Fruit fly (Drosophila melanogaster) whole organism, embryonic: Measurements from ENCODE around the gene CG17764.

Source experiments
- Abd-B ChIP-seq: fragments of 200-800 bp; sonication (Bioruptor generic); optimal IDR thresholded peaks from 2 replicates; lab custom pipeline; 2018; ENCODE audit warnings: missing biosample characterization, mild to moderate bottlenecking, missing genetic modification characterization, moderate library complexity
- Asciz ChIP-seq: fragments of 200-800 bp; sonication (Bioruptor generic); optimal IDR thresholded peaks from 2 replicates; lab custom pipeline; 2017; ENCODE audit warnings: missing biosample characterization, mild to moderate bottlenecking, missing genetic modification characterization, missing genetic modification reagents
- Blimp-1 ChIP-seq: fragments of 200-800 bp; sonication (Bioruptor generic); optimal IDR thresholded peaks from 3 replicates; lab custom pipeline; 2018; ENCODE audit warnings: missing biosample characterization, missing genetic modification characterization, mild to moderate bottlenecking, moderate library complexity, missing genetic modification reagents
- CG11504 ChIP-seq: fragments of 200-800 bp; sonication (Bioruptor generic); optimal IDR thresholded peaks from 3 replicates; lab custom pipeline; 2019; ENCODE audit warnings: missing biosample characterization, mild to moderate bottlenecking, missing genetic modification characterization, moderate library complexity
- CG13287 ChIP-seq: fragments of 200-800 bp; sonication (Bioruptor generic); IDR thresholded peaks from 2 replicates; pipeline ENCODE4 v1.3.6; 2022; ENCODE audit warnings: missing biosample characterization, missing genetic modification characterization; ENCODE audit not compliant: partially characterized antibody
- CG13424 ChIP-seq: fragments of 200-800 bp; sonication (Bioruptor generic); optimal IDR thresholded peaks from 2 replicates; lab custom pipeline; 2019; ENCODE audit warnings: missing biosample characterization, mild to moderate bottlenecking, missing genetic modification characterization, moderate library complexity
- CG13775 ChIP-seq: fragments of 200-800 bp; sonication (Bioruptor generic); optimal IDR thresholded peaks from 3 replicates; lab custom pipeline; 2017; ENCODE audit warnings: missing biosample characterization, mild to moderate bottlenecking, missing genetic modification characterization
- CG15479 ChIP-seq: fragments of 200-800 bp; sonication (Bioruptor generic); optimal IDR thresholded peaks from 3 replicates; lab custom pipeline; 2019; ENCODE audit warnings: missing biosample characterization, mild to moderate bottlenecking, missing genetic modification characterization, moderate library complexity
- CG1647 ChIP-seq: fragments of 200-800 bp; sonication (Bioruptor generic); optimal IDR thresholded peaks from 3 replicates; lab custom pipeline; 2016; ENCODE audit warnings: missing biosample characterization, missing genetic modification characterization
- CG2120 ChIP-seq: fragments of 200-800 bp; sonication (Bioruptor generic); optimal IDR thresholded peaks from 3 replicates; lab custom pipeline; 2016; ENCODE audit warnings: missing biosample characterization, missing genetic modification characterization
- CG2889 ChIP-seq: fragments of 200-800 bp; sonication (Bioruptor generic); IDR thresholded peaks from 3 replicates; pipeline ENCODE4 v1.3.6; 2022; ENCODE audit warnings: missing biosample characterization, missing genetic modification characterization
- CG30403 ChIP-seq: fragments of 200-800 bp; sonication (Bioruptor generic); optimal IDR thresholded peaks from 3 replicates; lab custom pipeline; 2016; ENCODE audit warnings: missing biosample characterization, missing genetic modification characterization
- CG31365 ChIP-seq: fragments of 200-800 bp; sonication (Bioruptor generic); optimal IDR thresholded peaks from 2 replicates; lab custom pipeline; 2018; ENCODE audit warnings: missing biosample characterization, mild to moderate bottlenecking, missing genetic modification characterization
- CG31441 ChIP-seq: fragments of 200-800 bp; sonication (Bioruptor generic); IDR thresholded peaks from 2 replicates; pipeline ENCODE4 v1.3.6; 2022; ENCODE audit warnings: missing biosample characterization, missing genetic modification characterization
- CG32532 ChIP-seq: fragments of 200-800 bp; sonication (Bioruptor generic); IDR thresholded peaks from 2 replicates; pipeline ENCODE4 v1.3.6; 2022; ENCODE audit warnings: missing biosample characterization, missing genetic modification characterization
- CG42726 ChIP-seq: fragments of 200-800 bp; sonication (Bioruptor generic); IDR thresholded peaks from 2 replicates; pipeline ENCODE4 v1.3.6; 2022; ENCODE audit warnings: missing biosample characterization, missing genetic modification characterization; ENCODE audit not compliant: partially characterized antibody
- CG43689 ChIP-seq: fragments of 200-800 bp; sonication (Bioruptor generic); IDR thresholded peaks from 2 replicates; pipeline ENCODE4 v1.3.6; 2022; ENCODE audit warnings: missing biosample characterization, missing genetic modification characterization
- CG5953 ChIP-seq: fragments of 200-800 bp; sonication (Bioruptor generic); IDR thresholded peaks from 2 replicates; pipeline ENCODE4 v1.3.6; 2022; ENCODE audit warnings: missing biosample characterization, missing genetic modification characterization
- CG6813 ChIP-seq: fragments of 200-800 bp; sonication (Bioruptor generic); optimal IDR thresholded peaks from 2 replicates; lab custom pipeline; 2017; ENCODE audit warnings: missing biosample characterization, missing genetic modification characterization, mild to moderate bottlenecking, moderate library complexity, missing genetic modification reagents
- CG7372 ChIP-seq: fragments of 200-800 bp; sonication (Bioruptor generic); IDR thresholded peaks from 2 replicates; pipeline ENCODE4 v1.3.6; 2022; ENCODE audit warnings: missing biosample characterization, missing genetic modification characterization
- CG7786 ChIP-seq: fragments of 200-800 bp; sonication (Bioruptor generic); optimal IDR thresholded peaks from 2 replicates; lab custom pipeline; 2016; ENCODE audit warnings: missing biosample characterization, missing genetic modification characterization
- CG9727 ChIP-seq: fragments of 200-800 bp; sonication (Bioruptor generic); optimal IDR thresholded peaks from 3 replicates; lab custom pipeline; 2017; ENCODE audit warnings: missing biosample characterization, mild to moderate bottlenecking, missing genetic modification characterization
- D19A ChIP-seq: fragments of 200-800 bp; optimal IDR thresholded peaks from 3 replicates; lab custom pipeline; 2019; ENCODE audit warnings: missing biosample characterization, mild to moderate bottlenecking, missing genetic modification characterization, moderate library complexity
- D19B ChIP-seq: fragments of 200-800 bp; sonication (Bioruptor generic); optimal IDR thresholded peaks from 2 replicates; lab custom pipeline; 2017; ENCODE audit warnings: missing biosample characterization, mild to moderate bottlenecking, missing genetic modification characterization
- Dref ChIP-seq: fragments of 200-800 bp; sonication (Bioruptor generic); IDR thresholded peaks from 2 replicates; pipeline ENCODE4 v1.3.6; 2022; ENCODE audit warnings: missing biosample characterization, missing genetic modification characterization
- Drgx ChIP-seq: fragments of 200-800 bp; sonication (Bioruptor generic); IDR thresholded peaks from 2 replicates; pipeline ENCODE4 v1.3.6; 2022; ENCODE audit warnings: missing biosample characterization, missing genetic modification characterization
- HLH3B ChIP-seq: fragments of 200-800 bp; sonication (Bioruptor generic); IDR thresholded peaks from 2 replicates; pipeline ENCODE4 v1.3.6; 2022; ENCODE audit warnings: missing biosample characterization, missing genetic modification characterization
- MTF-1 ChIP-seq: fragments of 200-800 bp; sonication (Bioruptor generic); optimal IDR thresholded peaks from 2 replicates; lab custom pipeline; 2018; ENCODE audit warnings: missing biosample characterization, mild to moderate bottlenecking, missing genetic modification characterization, borderline replicate concordance
- NfI ChIP-seq: fragments of 200-800 bp; sonication (Bioruptor generic); optimal IDR thresholded peaks from 3 replicates; lab custom pipeline; 2018; ENCODE audit warnings: missing biosample characterization, mild to moderate bottlenecking, missing genetic modification characterization, moderate library complexity
- PHDP ChIP-seq: fragments of 200-800 bp; sonication (Bioruptor generic); optimal IDR thresholded peaks from 3 replicates; lab custom pipeline; 2018; ENCODE audit warnings: missing biosample characterization, mild to moderate bottlenecking, missing genetic modification characterization, moderate library complexity
- Rfx ChIP-seq: fragments of 200-800 bp; sonication (Bioruptor generic); IDR thresholded peaks from 2 replicates; pipeline ENCODE4 v1.3.6; 2022; ENCODE audit warnings: missing biosample characterization, missing genetic modification characterization
- Sox100B ChIP-seq: fragments of 200-800 bp; sonication (Bioruptor generic); optimal IDR thresholded peaks from 3 replicates; lab custom pipeline; 2018; ENCODE audit warnings: missing biosample characterization, mild to moderate bottlenecking, missing genetic modification characterization
- Sox102F ChIP-seq: fragments of 200-800 bp; sonication (Bioruptor generic); optimal IDR thresholded peaks from 2 replicates; lab custom pipeline; 2018; ENCODE audit warnings: missing biosample characterization, mild to moderate bottlenecking, missing genetic modification characterization, moderate library complexity
- bigmax ChIP-seq: fragments of 200-800 bp; sonication (Bioruptor generic); optimal IDR thresholded peaks from 2 replicates; lab custom pipeline; 2018; ENCODE audit warnings: missing biosample characterization, mild to moderate bottlenecking, missing genetic modification characterization
- dpn ChIP-seq, 2 experiments: fragments of 200-800 bp; sonication (Bioruptor generic); optimal IDR thresholded peaks; 3 replicates each; lab custom pipeline; 2016; ENCODE audit warnings: missing biosample characterization in 2 of 2, missing genetic modification characterization in 2 of 2
- fd3F ChIP-seq: fragments of 200-800 bp; sonication (Bioruptor generic); optimal IDR thresholded peaks from 2 replicates; lab custom pipeline; 2018; ENCODE audit warnings: missing biosample characterization, mild to moderate bottlenecking, missing genetic modification characterization, moderate library complexity
- gem ChIP-seq: fragments of 200-800 bp; sonication (Bioruptor generic); optimal IDR thresholded peaks from 2 replicates; lab custom pipeline; 2019; ENCODE audit warnings: missing biosample characterization, mild to moderate bottlenecking, missing genetic modification characterization, moderate library complexity
- grau ChIP-seq: fragments of 200-800 bp; optimal IDR thresholded peaks from 3 replicates; lab custom pipeline; 2019; ENCODE audit warnings: missing biosample characterization, mild to moderate bottlenecking, missing genetic modification characterization, moderate library complexity
- hbn ChIP-seq: fragments of 200-800 bp; sonication (Bioruptor generic); IDR thresholded peaks from 2 replicates; pipeline ENCODE4 v1.3.6; 2022; ENCODE audit warnings: missing biosample characterization, missing genetic modification characterization; ENCODE audit not compliant: partially characterized antibody
- kni ChIP-seq: fragments of 200-800 bp; sonication (Bioruptor generic); optimal IDR thresholded peaks from 3 replicates; lab custom pipeline; 2017; ENCODE audit warnings: mild to moderate bottlenecking, missing biosample characterization, missing genetic modification reagents, missing genetic modification characterization
- lbe ChIP-seq: fragments of 200-800 bp; sonication (Bioruptor generic); optimal IDR thresholded peaks from 2 replicates; lab custom pipeline; 2016; ENCODE audit warnings: missing biosample characterization, mild to moderate bottlenecking, missing genetic modification characterization
- nom ChIP-seq: fragments of 200-800 bp; sonication (Bioruptor generic); optimal IDR thresholded peaks from 2 replicates; lab custom pipeline; 2017; ENCODE audit warnings: missing biosample characterization, missing genetic modification characterization, mild to moderate bottlenecking, moderate library complexity, missing genetic modification reagents
- onecut ChIP-seq: fragments of 200-800 bp; sonication (Bioruptor generic); IDR thresholded peaks from 2 replicates; pipeline ENCODE4 v1.3.6; 2022; ENCODE audit warnings: missing biosample characterization, missing genetic modification characterization
- pb ChIP-seq: fragments of 200-800 bp; sonication (Bioruptor generic); optimal IDR thresholded peaks from 3 replicates; lab custom pipeline; 2016; ENCODE audit warnings: missing biosample characterization, missing genetic modification characterization
- psq ChIP-seq: fragments of 200-800 bp; sonication (Bioruptor generic); optimal IDR thresholded peaks from 2 replicates; lab custom pipeline; 2017; ENCODE audit warnings: missing biosample characterization, missing genetic modification characterization
- pzg ChIP-seq: fragments of 200-800 bp; sonication (Bioruptor generic); optimal IDR thresholded peaks from 3 replicates; lab custom pipeline; 2018; ENCODE audit warnings: missing biosample characterization, mild to moderate bottlenecking, missing genetic modification characterization, moderate library complexity
- row ChIP-seq: fragments of 200-800 bp; sonication (Bioruptor generic); IDR thresholded peaks from 3 replicates; pipeline ENCODE4 v1.3.6; 2022; ENCODE audit warnings: missing biosample characterization, missing genetic modification characterization
- stc ChIP-seq: fragments of 200-800 bp; sonication (Bioruptor generic); IDR thresholded peaks from 2 replicates; pipeline ENCODE4 v1.3.6; 2022; ENCODE audit warnings: missing biosample characterization, missing genetic modification characterization
- unc-4 ChIP-seq: fragments of 200-800 bp; sonication (Bioruptor generic); IDR thresholded peaks from 2 replicates; pipeline ENCODE4 v1.3.6; 2022; ENCODE audit warnings: missing biosample characterization, missing genetic modification characterization; ENCODE audit not compliant: partially characterized antibody
- yki ChIP-seq: fragments of >200 bp; optimal IDR thresholded peaks from 3 replicates; lab custom pipeline; 2018

The CG17764 gene

dm6 chrX:5336722-5337121, 29.5 kb upstream of the CG17764 start (continued):
- no peak for TF ChIP-seq CG6813
- peak; percentile 27 for TF ChIP-seq fd3F
- no peak for TF ChIP-seq stc (GFP tag; lab: Robert Waterston, UW)
- TF ChIP-seq CG13424, result peak; percentile 52
- TF ChIP-seq hbn, result no peak
- TF ChIP-seq yki, result no peak
- TF ChIP-seq grau (tag; lab: Kevin White, UChicago), result peak; percentile 64
- TF ChIP-seq CG7786 (GFP tag; lab: Kevin White, UChicago), result no peak
- TF ChIP-seq psq (GFP tag; lab: Kevin White, UChicago), result no peak
- TF ChIP-seq Blimp-1 (GFP tag; lab: Kevin White, UChicago), result peak; percentile 5
- no peak for TF ChIP-seq CG43689 (GFP tag; lab: Robert Waterston, UW)
- peak; percentile 63 for TF ChIP-seq Sox100B (GFP tag; lab: Kevin White, UChicago)
- no peak for TF ChIP-seq lbe (GFP tag; lab: Kevin White, UChicago)
- TF ChIP-seq onecut (GFP tag; lab: Robert Waterston, UW), result 0 out of 2 replicates have a peak, but pooled peaks have one; percentile 27
- TF ChIP-seq Dref, result no peak
- TF ChIP-seq Sox102F (GFP tag; lab: Kevin White, UChicago), result peak; percentile 63
- no peak for TF ChIP-seq unc-4 (GFP tag; lab: Robert Waterston, UW)
- TF ChIP-seq Drgx, result peak; percentile 50; the same call in 1 of the 2 replicates
- TF ChIP-seq nom (GFP tag; lab: Kevin White, UChicago), result no peak
- TF ChIP-seq row (GFP tag; lab: Robert Waterston, UW), result peak; percentile 47; the same call in 2 of the 3 replicates
- peak; percentile 60 for TF ChIP-seq PHDP (tag; lab: Kevin White, UChicago)
- TF ChIP-seq CG7372 (GFP tag; lab: Robert Waterston, UW), result no peak
- TF ChIP-seq CG11504 (tag; lab: Kevin White, UChicago), result peak; percentile 71
- TF ChIP-seq HLH3B (GFP tag; lab: Robert Waterston, UW), result 0 out of 2 replicates have a peak, but pooled peaks have one; percentile 38
- TF ChIP-seq Asciz (GFP tag; lab: Kevin White, UChicago), result peak; percentile 31
- peak; percentile 32; the same call in 1 of the 2 replicates for TF ChIP-seq CG32532 (GFP tag; lab: Robert Waterston, UW)
- TF ChIP-seq NfI (GFP tag; lab: Kevin White, UChicago), result peak; percentile 42
- TF ChIP-seq CG13287, result no peak
- TF ChIP-seq pb (GFP tag; lab: Kevin White, UChicago), result no peak
- TF ChIP-seq CG31441, result peak; percentile 48; the same call in 1 of the 2 replicates
- TF ChIP-seq CG2120 (GFP tag; lab: Kevin White, UChicago), result peak; percentile 70
- no peak for TF ChIP-seq kni (GFP tag; lab: Kevin White, UChicago)
- no peak for TF ChIP-seq pzg
- TF ChIP-seq CG31365, result peak; percentile 28
- peak; percentile 67 for TF ChIP-seq gem (tag; lab: Kevin White, UChicago)
- TF ChIP-seq Abd-B (GFP tag; lab: Kevin White, UChicago), result peak; percentile 27
- TF ChIP-seq bigmax, result no peak
- no peak for TF ChIP-seq CG15479 (GFP tag; lab: Kevin White, UChicago)
- TF ChIP-seq CG42726, result no peak
- TF ChIP-seq Rfx (GFP tag; lab: Robert Waterston, UW), result peak; percentile 52; the same call in 1 of the 2 replicates
- TF ChIP-seq CG13775 (GFP tag; lab: Kevin White, UChicago), result no peak
- no peak for TF ChIP-seq CG2889
- TF ChIP-seq CG5953 (GFP tag; lab: Robert Waterston, UW), result no peak
- peak; percentile 44 for TF ChIP-seq CG9727 (GFP tag; lab: Kevin White, UChicago)
- TF ChIP-seq D19A (tag; lab: Kevin White, UChicago), result peak; percentile 29
- no peak for TF ChIP-seq MTF-1 (GFP tag; lab: Kevin White, UChicago)
- peak; percentile 29 for TF ChIP-seq CG30403 (GFP tag; lab: Kevin White, UChicago)
- no peak for TF ChIP-seq CG1647 (GFP tag; lab: Kevin White, UChicago)
- peak; percentile 34 for TF ChIP-seq D19B (GFP tag; lab: Kevin White, UChicago)
- TF ChIP-seq dpn (GFP tag; optimal IDR thresholded peaks at IDR 0.05; lab: Kevin White, UChicago), result no peak
